Worm (Caenorhabditis elegans): ENCODE data around the gene C15C8.7.

The C15C8.7 gene

ce11 chrV:12780248-12780647 is 35.4 kb upstream of the C15C8.7 start (continued):
- no peak for TF ChIP-seq sea-2 (GFP tag; optimal IDR thresholded peaks at IDR 0.05)
- TF ChIP-seq nhr-11 (tag; optimal IDR thresholded peaks at IDR 0.05): no peak
- TF ChIP-seq nhr-12 (tag; optimal IDR thresholded peaks at IDR 0.05): no peak
- TF ChIP-seq pqm-1 (tag; optimal IDR thresholded peaks at IDR 0.05): peak; percentile 7

DNA sequence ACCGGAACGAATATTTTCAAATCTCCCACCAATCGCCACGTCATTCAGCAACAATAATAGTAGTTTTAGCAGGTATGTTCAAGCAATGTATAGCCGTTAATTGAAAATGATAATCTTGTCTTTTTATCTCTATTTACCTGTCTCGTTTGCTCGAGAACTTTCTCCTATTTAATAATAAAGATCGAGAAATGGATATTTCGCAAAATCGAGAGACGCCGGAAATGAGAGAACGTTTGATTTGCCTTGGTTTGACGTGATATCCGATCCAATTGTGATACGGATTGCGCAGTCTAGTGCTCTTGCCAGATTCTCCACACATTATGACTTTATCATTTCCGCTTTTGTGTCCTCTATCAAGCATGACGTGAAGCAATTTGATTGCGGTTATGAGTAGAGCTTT is 29.0 kb upstream of the C15C8.7 start:
- no peak for TF ChIP-seq pqm-1 (tag; optimal IDR thresholded peaks at IDR 0.05)
- TF ChIP-seq egl-5 (tag; optimal IDR thresholded peaks at IDR 0.05): no peak
- no peak for TF ChIP-seq elt-3 (tag; optimal IDR thresholded peaks at IDR 0.05)
- no peak for TF ChIP-seq elt-1 (tag; optimal IDR thresholded peaks at IDR 0.05)
- TF ChIP-seq nfya-1 (tag; optimal IDR thresholded peaks at IDR 0.05; ENCODE audit: insufficient read depth): no peak
- no peak for TF ChIP-seq mdl-1 (tag; optimal IDR thresholded peaks at IDR 0.05)
- no peak for TF ChIP-seq daf-12 (tag; optimal IDR thresholded peaks at IDR 0.05)
- TF ChIP-seq sea-2 (GFP tag; optimal IDR thresholded peaks at IDR 0.05): no peak
- no peak for TF ChIP-seq fos-1 (tag; optimal IDR thresholded peaks at IDR 0.05)

DNA sequence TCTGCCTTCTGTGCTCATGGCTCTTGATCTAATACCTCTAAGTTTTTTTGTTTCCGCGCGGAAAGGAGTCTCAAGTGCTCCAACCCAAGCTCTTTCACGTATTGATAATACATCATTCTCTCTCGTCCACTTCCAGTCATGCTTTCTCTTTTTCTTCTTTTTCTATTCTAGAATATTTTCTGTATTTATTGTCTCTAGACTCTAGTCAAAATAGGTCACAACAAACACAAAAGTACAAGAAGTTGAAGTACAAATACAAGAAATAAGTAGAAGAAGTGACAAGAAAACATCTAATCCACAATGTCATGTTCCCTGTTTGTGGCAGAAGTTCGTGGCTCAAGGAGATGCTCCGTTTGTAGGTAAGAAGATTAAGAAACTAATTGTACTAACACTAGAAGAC is 28.4 kb upstream of the C15C8.7 start, which contains the start of gene ZC455.1:
ZC455.1 (plus strand) TSS at position 301 of the 400 bp plus-strand sequence.
- TF ChIP-seq nhr-23 (tag; optimal IDR thresholded peaks at IDR 0.05) (no peak), elt-2 (tag; optimal IDR thresholded peaks at IDR 0.05) (no peak), jun-1 (tag; optimal IDR thresholded peaks at IDR 0.05) (no peak), fkh-10 (GFP tag; optimal IDR thresholded peaks at IDR 0.05) (no peak), ama-1 (optimal IDR thresholded peaks at IDR 0.05) (no peak), hmg-11 (tag; optimal IDR thresholded peaks at IDR 0.05) (no peak), aly-2 (tag; optimal IDR thresholded peaks at IDR 0.05) (no peak), nhr-237 (tag; optimal IDR thresholded peaks at IDR 0.05) (no peak), nhr-12 (tag; optimal IDR thresholded peaks at IDR 0.05) (no peak), nhr-43 (tag; optimal IDR thresholded peaks at IDR 0.05; ENCODE audit: poor library complexity, severe bottlenecking) (no peak), pqm-1 (tag; optimal IDR thresholded peaks at IDR 0.05) (no peak), eor-1 (tag; optimal IDR thresholded peaks at IDR 0.05) (no peak), snpc-4 (tag; optimal IDR thresholded peaks at IDR 0.05) (no peak), sea-2 (GFP tag; optimal IDR thresholded peaks at IDR 0.05) (no peak), zag-1 (tag; optimal IDR thresholded peaks at IDR 0.05) (no peak), ceh-9 (tag; optimal IDR thresholded peaks at IDR 0.05) (no peak)

ce11 chrV:12768946-12769345 is 24.1 kb upstream of the C15C8.7 start, which contains the start of gene srt-43:
Gene srt-43 (plus strand): TSS chrV:12769246.
- TF ChIP-seq nhr-67 (tag; optimal IDR thresholded peaks at IDR 0.05) (no peak), daf-12 (tag; optimal IDR thresholded peaks at IDR 0.05) (no peak), ama-1 (optimal IDR thresholded peaks at IDR 0.05) (no peak), sea-2 (GFP tag; optimal IDR thresholded peaks at IDR 0.05) (no peak), lsy-12 (tag; optimal IDR thresholded peaks at IDR 0.05) (no peak), elt-2 (tag; optimal IDR thresholded peaks at IDR 0.05) (no peak), nhr-23 (tag; optimal IDR thresholded peaks at IDR 0.05) (no peak), mml-1 (tag; optimal IDR thresholded peaks at IDR 0.05) (no peak), nfya-1 (tag; optimal IDR thresholded peaks at IDR 0.05; ENCODE audit: insufficient read depth) (no peak), nhr-237 (tag; optimal IDR thresholded peaks at IDR 0.05) (no peak), skn-1 (tag; optimal IDR thresholded peaks at IDR 0.05) (no peak), snpc-4 (tag; optimal IDR thresholded peaks at IDR 0.05) (no peak), nhr-11 (tag; optimal IDR thresholded peaks at IDR 0.05) (no peak)

- TF ChIP-seq elt-2 (tag; optimal IDR thresholded peaks at IDR 0.05): no peak
- no peak for TF ChIP-seq egl-5 (tag; optimal IDR thresholded peaks at IDR 0.05)
- no peak for TF ChIP-seq elt-1 (tag; optimal IDR thresholded peaks at IDR 0.05)
- no peak for TF ChIP-seq ztf-11 (tag; optimal IDR thresholded peaks at IDR 0.05)
- TF ChIP-seq ceh-16 (tag; optimal IDR thresholded peaks at IDR 0.05): no peak
- no peak for TF ChIP-seq zag-1 (tag; optimal IDR thresholded peaks at IDR 0.05)
- TF ChIP-seq nhr-77 (tag; optimal IDR thresholded peaks at IDR 0.05): no peak
- no peak for TF ChIP-seq lsy-12 (tag; optimal IDR thresholded peaks at IDR 0.05)
- TF ChIP-seq jun-1 (tag; optimal IDR thresholded peaks at IDR 0.05): no peak
- peak; percentile 2 for TF ChIP-seq pqm-1 (tag; optimal IDR thresholded peaks at IDR 0.05)
- TF ChIP-seq unc-39 (tag; optimal IDR thresholded peaks at IDR 0.05): no peak
- no peak for TF ChIP-seq nhr-237 (tag; optimal IDR thresholded peaks at IDR 0.05)
- no peak for TF ChIP-seq mdl-1 (tag; optimal IDR thresholded peaks at IDR 0.05)
- no peak for TF ChIP-seq nhr-23 (tag; optimal IDR thresholded peaks at IDR 0.05)
- TF ChIP-seq nfya-1 (tag; optimal IDR thresholded peaks at IDR 0.05; ENCODE audit: insufficient read depth): peak; percentile 78
- no peak for TF ChIP-seq R02D3.7 (tag; optimal IDR thresholded peaks at IDR 0.05)
- no peak for TF ChIP-seq ceh-82 (tag; optimal IDR thresholded peaks at IDR 0.05)
- TF ChIP-seq mml-1 (tag; optimal IDR thresholded peaks at IDR 0.05): no peak
- TF ChIP-seq nhr-12 (tag; optimal IDR thresholded peaks at IDR 0.05): no peak
- TF ChIP-seq egl-27 (tag; optimal IDR thresholded peaks at IDR 0.05): no peak
- no peak for TF ChIP-seq elt-3 (tag; optimal IDR thresholded peaks at IDR 0.05)
- no peak for TF ChIP-seq fkh-10 (GFP tag; optimal IDR thresholded peaks at IDR 0.05)
- TF ChIP-seq pha-4 (tag; optimal IDR thresholded peaks at IDR 0.05): peak; percentile 80
- TF ChIP-seq fkh-2 (tag; optimal IDR thresholded peaks at IDR 0.05): no peak
- TF ChIP-seq nhr-76 (tag; optimal IDR thresholded peaks at IDR 0.05): no peak
- TF ChIP-seq ceh-28 (tag; optimal IDR thresholded peaks at IDR 0.05): no peak
- TF ChIP-seq lin-15B (tag; optimal IDR thresholded peaks at IDR 0.05): peak; percentile 22
Observed at ce11 chrV:12763291-12763995, 18.6 kb upstream of the C15C8.7 start, which contains the start of the genes abcf-1 and scc-3. Gene abcf-1 (minus strand): TSS chrV:12763375. Gene scc-3 (plus strand): TSS chrV:12763945.
